Fruit fly (Drosophila melanogaster): ENCODE data around the gene pn.

The pn gene

dm6 chrX:2158668-2159163, 22.3 kb upstream of the pn start, which contains the start of gene wapl (continued):
- TF ChIP-seq dm (GFP tag; optimal IDR thresholded peaks at IDR 0.05) = no peak
- TF ChIP-seq CG15073 (GFP tag; optimal IDR thresholded peaks at IDR 0.05) = no peak
- TF ChIP-seq tio (GFP tag; optimal IDR thresholded peaks at IDR 0.05) = no peak
- TF ChIP-seq CG7786 (GFP tag; optimal IDR thresholded peaks at IDR 0.05) = no peak
- TF ChIP-seq Ets97D (GFP tag; optimal IDR thresholded peaks at IDR 0.05) = peak; percentile 63
- no peak for TF ChIP-seq D19B (GFP tag; optimal IDR thresholded peaks at IDR 0.05)
- peak; percentile 87 for TF ChIP-seq nerfin-2 (GFP tag; IDR thresholded peaks at IDR 0.05; ENCODE audit: partially characterized antibody)
- peak; percentile 91 for TF ChIP-seq sna (GFP tag; IDR thresholded peaks at IDR 0.05; ENCODE audit: partially characterized antibody)
- TF ChIP-seq crp (GFP tag; optimal IDR thresholded peaks at IDR 0.05) = peak in 1 of 2 experiments; percentile 40
- TF ChIP-seq NK7.1 (GFP tag; optimal IDR thresholded peaks at IDR 0.05) = no peak
- peak; percentile 61 for TF ChIP-seq vvl (GFP tag; IDR thresholded peaks at IDR 0.05)
- no peak for TF ChIP-seq CG8359 (GFP tag; optimal IDR thresholded peaks at IDR 0.05; ENCODE audit: borderline replicate concordance)
- no peak for TF ChIP-seq CkIIα-i1 (GFP tag; IDR thresholded peaks at IDR 0.05)
- TF ChIP-seq br (optimal IDR thresholded peaks at IDR 0.05) = no peak
- 0 out of 2 replicates have a peak, but pooled peaks have one; percentile 21 for TF ChIP-seq CG11085 (GFP tag; IDR thresholded peaks at IDR 0.05)
- no peak for TF ChIP-seq scrt (GFP tag; optimal IDR thresholded peaks at IDR 0.05)
- TF ChIP-seq esg (GFP tag; conservative IDR thresholded peaks at IDR 0.05) = no peak
- TF ChIP-seq Atf-2 (GFP tag; optimal IDR thresholded peaks at IDR 0.05) = no peak
- no peak for TF ChIP-seq dysf (GFP tag; IDR thresholded peaks at IDR 0.05)
- TF ChIP-seq jigr1 (GFP tag; IDR thresholded peaks at IDR 0.05) = no peak
- TF ChIP-seq Lpt (GFP tag; optimal IDR thresholded peaks at IDR 0.05) = no peak
- TF ChIP-seq CG13894 (tag; optimal IDR thresholded peaks at IDR 0.05) = peak; percentile 8
- TF ChIP-seq NC2β (GFP tag; optimal IDR thresholded peaks at IDR 0.05) = peak; percentile 33
- TF ChIP-seq slbo (GFP tag; IDR thresholded peaks at IDR 0.05) = peak; percentile 54
- TF ChIP-seq sd (tag; optimal IDR thresholded peaks at IDR 0.05) = no peak
- peak; percentile 76 for TF ChIP-seq HmgD (GFP tag; optimal IDR thresholded peaks at IDR 0.05)
- no peak for TF ChIP-seq Spps (tag; optimal IDR thresholded peaks at IDR 0.05)
- peak; percentile 54 for TF ChIP-seq CG2712 (tag; optimal IDR thresholded peaks at IDR 0.05)
- no peak for TF ChIP-seq seq (GFP tag; IDR thresholded peaks at IDR 0.05)
- TF ChIP-seq CG2116 (GFP tag; optimal IDR thresholded peaks at IDR 0.05) = peak; percentile 86
- TF ChIP-seq Atf3 (GFP tag; optimal IDR thresholded peaks at IDR 0.05) = no peak
- no peak for TF ChIP-seq fd96Cb (tag; optimal IDR thresholded peaks at IDR 0.05)
- TF ChIP-seq CG6765 (GFP tag; optimal IDR thresholded peaks at IDR 0.05) = no peak
- peak; percentile 51 for TF ChIP-seq CG15479 (GFP tag; optimal IDR thresholded peaks at IDR 0.05)
- TF ChIP-seq CG14050 (GFP tag; IDR thresholded peaks at IDR 0.05) = no peak
- TF ChIP-seq Mes4 (GFP tag; optimal IDR thresholded peaks at IDR 0.05) = no peak
- no peak for TF ChIP-seq Hr78 (GFP tag; optimal IDR thresholded peaks at IDR 0.05)

DNA sequence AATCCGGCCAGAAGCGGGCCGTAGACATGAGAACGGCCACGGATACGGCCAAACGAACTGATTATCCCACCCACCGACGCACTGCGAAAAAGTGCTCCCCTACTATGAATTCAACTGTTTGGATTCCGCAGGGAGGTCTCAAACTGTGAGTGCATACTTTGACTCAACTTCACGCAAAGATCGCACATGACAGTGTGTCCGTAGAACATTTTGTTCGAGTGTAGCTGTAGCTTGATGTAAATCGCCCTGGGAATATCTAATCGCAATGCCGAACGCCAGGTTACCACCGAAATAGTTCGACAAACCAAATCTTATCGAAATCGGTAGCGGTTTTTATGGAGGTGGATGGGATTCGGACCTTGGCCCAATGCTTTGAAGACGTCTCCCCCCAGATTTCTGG, 20.0 kb upstream of the pn start:
- no peak for TF ChIP-seq CG8765 (GFP tag; IDR thresholded peaks at IDR 0.05)
- TF ChIP-seq Poxn (GFP tag; IDR thresholded peaks at IDR 0.05) = no peak
- TF ChIP-seq chinmo (GFP tag; IDR thresholded peaks at IDR 0.05; ENCODE audit: partially characterized antibody) = no peak
- TF ChIP-seq CG9437 (GFP tag; optimal IDR thresholded peaks at IDR 0.05) = no peak
- peak; percentile 63 for TF ChIP-seq CG34376 (GFP tag; optimal IDR thresholded peaks at IDR 0.05)
- TF ChIP-seq sug (tag; optimal IDR thresholded peaks at IDR 0.05) = peak; percentile 82
- 0 out of 2 replicates have a peak, but pooled peaks have one; percentile 10 for TF ChIP-seq Ada2b (GFP tag; IDR thresholded peaks at IDR 0.05)
- no peak for TF ChIP-seq CG8290 (GFP tag; optimal IDR thresholded peaks at IDR 0.05)
- peak in 1 of 2 experiments; percentile 71 for TF ChIP-seq CG8290 (tag; optimal IDR thresholded peaks at IDR 0.05)
- TF ChIP-seq ci (GFP tag; IDR thresholded peaks at IDR 0.05) = 0 out of 3 replicates have a peak, but pooled peaks have one; percentile 19
- no peak for TF ChIP-seq Oli (tag; optimal IDR thresholded peaks at IDR 0.05)
- TF ChIP-seq Hand (GFP tag; optimal IDR thresholded peaks at IDR 0.05) = peak; percentile 30
- no peak for TF ChIP-seq sens (GFP tag)
- TF ChIP-seq Fer1 (GFP tag; optimal IDR thresholded peaks at IDR 0.05) = peak; percentile 52
- no peak for TF ChIP-seq ato (GFP tag; IDR thresholded peaks at IDR 0.05; ENCODE audit: partially characterized antibody)
- TF ChIP-seq CG14014 (GFP tag; IDR thresholded peaks at IDR 0.05) = peak; percentile 30; the same call in 1 of the 2 replicates
- TF ChIP-seq CG6654 (GFP tag; optimal IDR thresholded peaks at IDR 0.05) = no peak
